Worm (Caenorhabditis elegans): ENCODE data around the gene rps-24.
"Not testable (repeated sequence)": the region's sequence is repeated elsewhere in the genome, so short reads cannot be mapped to it uniquely, and the experiment has no call there.

Gene rps-24

ce11 chrIV:385150-385937 lies at the start of gene rps-24:
TSS of gene rps-24 (plus strand) at chrIV:385887.
- TF ChIP-seq unc-62 (GFP tag; optimal IDR thresholded peaks at IDR 0.05) = not testable (repeated sequence)

- TF ChIP-seq unc-62 (GFP tag; optimal IDR thresholded peaks at IDR 0.05) = no peak
These were observed 48.5 kb upstream of the rps-24 start, which contains the start of gene pxmp-4 for ce11 chrIV:337128-337646. TSS of gene pxmp-4 (minus strand) at chrIV:337178.

ce11 chrIV:338192-338831 lies 47.4 kb upstream of the rps-24 start:
- no peak for TF ChIP-seq unc-62 (GFP tag; optimal IDR thresholded peaks at IDR 0.05)

DNA sequence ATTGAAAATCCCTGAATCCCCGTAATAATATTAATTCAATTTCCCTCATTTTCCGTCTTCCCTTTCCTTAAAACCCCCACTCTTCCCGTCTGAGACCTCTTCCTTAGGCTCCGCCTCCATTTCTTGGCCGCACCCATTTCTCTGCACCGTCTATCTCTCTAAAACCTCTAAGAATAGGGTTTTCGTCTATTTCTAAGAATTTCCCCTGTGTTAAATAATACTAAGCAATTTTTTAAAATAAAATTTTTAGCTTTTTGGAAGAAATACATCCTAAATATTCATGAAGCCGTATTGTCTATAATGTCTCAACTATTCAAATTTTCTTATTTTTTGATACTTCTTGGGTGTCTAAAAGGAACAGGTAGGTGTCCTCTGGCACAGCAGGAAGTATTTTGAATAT lies 46.2 kb upstream of the rps-24 start, which contains the start of gene cdh-8:
cdh-8 (plus strand) TSS at position 301 of the 400 bp plus-strand sequence.
- TF ChIP-seq unc-62 (GFP tag; optimal IDR thresholded peaks at IDR 0.05) = no peak

ce11 chrIV:343279-343678 lies 42.4 kb upstream of the rps-24 start:
- no peak for TF ChIP-seq unc-62 (GFP tag; optimal IDR thresholded peaks at IDR 0.05)

DNA sequence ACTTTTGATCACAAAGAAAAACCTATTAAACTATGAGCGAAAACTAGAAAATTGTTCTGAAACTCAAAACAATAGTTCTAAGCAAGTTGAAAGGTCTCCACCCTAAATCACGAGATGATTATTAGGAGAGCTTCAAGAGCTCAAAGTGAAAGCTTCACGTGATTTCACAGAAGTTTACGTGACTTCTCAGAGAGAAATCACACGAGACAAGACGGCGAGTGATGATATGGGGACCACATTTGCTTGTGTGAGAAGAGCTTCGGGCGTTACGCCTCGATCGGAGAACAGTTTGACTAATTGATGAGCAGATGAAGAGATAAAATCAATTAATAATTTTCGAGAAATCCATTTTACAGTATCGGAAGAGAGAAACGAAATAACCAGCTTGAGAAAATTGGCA lies 20.7 kb upstream of the rps-24 start:
- no peak for TF ChIP-seq unc-62 (GFP tag; optimal IDR thresholded peaks at IDR 0.05)

DNA sequence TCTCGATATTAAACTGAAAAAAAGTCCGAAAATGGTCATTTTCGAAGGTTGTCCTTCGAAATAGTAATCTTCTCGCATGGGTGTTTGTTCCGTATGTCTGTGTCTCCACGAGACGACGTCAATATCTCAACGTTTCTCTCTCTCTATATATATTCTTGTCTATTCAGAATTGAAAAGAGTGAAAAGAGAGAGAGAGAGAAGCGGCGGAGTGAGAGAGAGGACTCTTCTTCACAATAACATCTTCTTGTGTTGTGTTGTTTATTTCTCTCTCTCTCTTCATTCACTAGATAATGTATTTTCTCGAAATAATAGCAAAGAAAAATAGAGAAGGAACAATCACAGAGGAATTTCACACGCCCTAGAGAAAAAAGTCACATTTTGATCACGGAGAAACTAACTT lies 19.3 kb upstream of the rps-24 start:
- TF ChIP-seq unc-62 (GFP tag; optimal IDR thresholded peaks at IDR 0.05) = no peak

DNA sequence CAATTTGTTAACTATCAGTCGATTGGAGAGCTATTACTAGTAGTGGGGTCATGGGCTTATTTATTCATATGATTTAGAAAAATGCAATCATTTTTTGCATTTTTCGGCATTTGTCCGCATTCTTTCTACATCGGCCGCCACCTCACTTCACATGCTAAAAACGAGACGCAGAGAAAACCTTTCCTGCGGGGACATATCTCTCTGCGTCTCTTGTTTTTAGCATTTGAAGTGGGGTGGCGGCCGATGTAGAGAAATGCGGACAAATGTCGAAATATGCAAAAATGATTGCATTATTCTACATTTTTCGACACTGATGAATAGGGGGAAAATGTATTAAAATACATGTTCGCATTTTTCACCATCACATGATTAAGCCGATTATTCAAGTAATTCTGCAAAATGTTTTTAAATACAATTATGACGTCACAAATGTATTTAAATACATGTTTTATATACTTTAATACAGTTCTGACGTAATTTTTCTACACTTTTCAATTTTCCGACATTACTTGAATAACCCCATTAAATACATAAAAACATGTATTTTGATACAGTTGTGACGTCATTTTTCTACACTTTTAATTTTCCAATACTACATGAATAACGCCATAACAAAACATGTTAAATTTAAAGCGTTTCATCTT lies 13.4 kb upstream of the rps-24 start:
- TF ChIP-seq unc-62 (GFP tag; optimal IDR thresholded peaks at IDR 0.05) = no peak

ce11 chrIV:373963-374362 lies 11.7 kb upstream of the rps-24 start:
- TF ChIP-seq unc-62 (GFP tag; optimal IDR thresholded peaks at IDR 0.05) = no peak

DNA sequence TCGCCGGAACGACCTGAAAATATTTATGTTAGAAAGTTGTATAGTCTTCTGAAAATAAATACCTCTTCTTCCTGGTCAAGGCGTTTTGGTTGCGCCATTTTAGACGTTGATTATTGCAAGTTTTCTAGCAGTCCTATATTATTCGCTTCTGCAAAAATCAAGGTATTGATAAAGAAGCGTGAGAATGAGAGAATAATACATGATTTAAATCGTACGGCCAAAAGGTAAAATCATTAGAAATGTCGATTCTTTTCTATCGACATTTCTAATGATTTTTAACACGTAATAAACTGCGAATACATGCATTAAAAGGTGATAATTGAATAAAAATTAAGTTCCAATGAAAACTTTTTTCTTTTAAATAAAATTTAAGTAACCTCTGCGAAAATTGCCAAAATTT lies 9.8 kb upstream of the rps-24 start, which contains the start of gene fln-1:
fln-1 (minus strand) TSS at position 101 of the 400 bp plus-strand sequence.
- no peak for TF ChIP-seq unc-62 (GFP tag; optimal IDR thresholded peaks at IDR 0.05)

ce11 chrIV:377791-378190 lies 7.9 kb upstream of the rps-24 start:
- no peak for TF ChIP-seq unc-62 (GFP tag; optimal IDR thresholded peaks at IDR 0.05)

- TF ChIP-seq unc-62 (GFP tag; optimal IDR thresholded peaks at IDR 0.05) = no peak
These were observed 7.3 kb upstream of the rps-24 start for ce11 chrIV:378367-378766.

ce11 chrIV:378838-379237 lies 6.8 kb upstream of the rps-24 start:
- no peak for TF ChIP-seq unc-62 (GFP tag; optimal IDR thresholded peaks at IDR 0.05)

ce11 chrIV:379605-380004 lies 6.1 kb upstream of the rps-24 start:
- TF ChIP-seq unc-62 (GFP tag; optimal IDR thresholded peaks at IDR 0.05) = no peak

DNA sequence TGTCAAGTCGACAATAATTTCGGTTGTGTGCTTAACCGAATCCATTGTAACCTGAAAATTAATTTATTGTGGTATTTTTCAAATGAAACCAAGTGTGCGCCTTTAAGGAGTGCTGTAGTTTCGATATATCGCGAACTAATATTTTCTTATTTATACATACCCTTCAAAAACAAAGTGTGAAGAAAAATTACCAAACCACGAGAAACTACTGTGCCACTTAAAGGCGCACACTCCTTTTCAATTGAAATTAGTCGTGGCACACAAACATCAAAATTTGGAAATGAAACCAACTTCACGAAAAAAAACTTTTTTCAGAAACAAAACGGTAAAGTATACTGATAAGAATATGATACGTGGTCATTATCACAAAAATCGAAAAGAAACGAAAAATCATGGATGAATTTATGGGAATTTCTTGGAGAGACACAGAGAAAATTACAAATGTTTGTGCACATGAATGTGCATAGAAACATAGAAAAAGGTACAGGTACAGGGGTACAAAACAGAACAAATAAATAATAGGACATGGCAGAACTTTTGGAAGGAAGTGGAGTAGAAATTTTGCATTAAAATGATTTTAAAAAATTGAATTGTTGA lies 2.5 kb upstream of the rps-24 start, which contains the start of gene spl-1:
spl-1 (minus strand) TSS at position 51 of the 597 bp plus-strand sequence.
- TF ChIP-seq unc-62 (GFP tag; optimal IDR thresholded peaks at IDR 0.05) = no peak

ce11 chrIV:386576-386975 lies 889 bp downstream of the rps-24 start, which contains the start of gene T07A9.14:
TSS of gene T07A9.14 (plus strand) at chrIV:386699.
- TF ChIP-seq unc-62 (GFP tag; optimal IDR thresholded peaks at IDR 0.05) = no peak

Data from whole organism, dauer.